Worm (Caenorhabditis elegans) whole organism, mixed stage, embryonic: ENCODE data around the gene srh-32.

Source experiments
- M03D4.4 ChIP-seq: sonication (generic microtip); optimal IDR thresholded peaks from 2 replicates; lab custom pipeline; 2017; ENCODE audit warnings: mild to moderate bottlenecking, missing genetic modification characterization, missing compliant biosample characterization
- bed-3 ChIP-seq: fragments of 200-800 bp; sonication (Bioruptor generic); optimal IDR thresholded peaks from 3 replicates; lab custom pipeline; 2018; ENCODE audit warnings: mild to moderate bottlenecking, missing genetic modification characterization, moderate library complexity, missing compliant biosample characterization
- blmp-1 ChIP-seq: fragments of 150-350 bp; optimal IDR thresholded peaks from 2 replicates; lab custom pipeline; 2014; ENCODE audit warnings: missing biosample characterization, missing genetic modification characterization
- ceh-39 ChIP-seq: fragments of 150-350 bp; optimal IDR thresholded peaks from 2 replicates; lab custom pipeline; 2014; ENCODE audit warnings: missing biosample characterization, missing genetic modification characterization
- ceh-43 ChIP-seq: fragments of 200-800 bp; sonication (Bioruptor generic); optimal IDR thresholded peaks from 2 replicates; lab custom pipeline; 2018; ENCODE audit warnings: mild to moderate bottlenecking, missing genetic modification characterization, moderate library complexity, missing compliant biosample characterization
- ceh-83 ChIP-seq: fragments of 200-800 bp; sonication (Bioruptor generic); optimal IDR thresholded peaks from 2 replicates; lab custom pipeline; 2018; ENCODE audit warnings: mild to moderate bottlenecking, missing genetic modification characterization, missing compliant biosample characterization
- ces-1 ChIP-seq: fragments of 150-350 bp; optimal IDR thresholded peaks from 2 replicates; lab custom pipeline; 2014; ENCODE audit warnings: missing biosample characterization, missing genetic modification reagents, missing genetic modification characterization
- cnd-1 ChIP-seq: fragments of 200-800 bp; sonication (Bioruptor generic); optimal IDR thresholded peaks from 2 replicates; lab custom pipeline; 2018; ENCODE audit warnings: mild to moderate bottlenecking, missing genetic modification characterization, missing compliant biosample characterization
- drap-1 ChIP-seq: fragments of 200-800 bp; sonication (Bioruptor generic); optimal IDR thresholded peaks from 3 replicates; lab custom pipeline; 2018; ENCODE audit warnings: mild to moderate bottlenecking, missing genetic modification characterization, missing compliant biosample characterization
- elt-1 ChIP-seq: sonication (generic microtip); optimal IDR thresholded peaks from 2 replicates; lab custom pipeline; 2017; ENCODE audit warnings: missing genetic modification characterization, mild to moderate bottlenecking, missing compliant biosample characterization, antibody characterized with exemption, moderate library complexity, borderline replicate concordance; ENCODE audit not compliant: insufficient read depth
- elt-3 ChIP-seq: fragments of 150-350 bp; optimal IDR thresholded peaks from 2 replicates; lab custom pipeline; 2014; ENCODE audit warnings: missing biosample characterization, missing genetic modification characterization
- flh-1 ChIP-seq: fragments of 200-800 bp; sonication (Bioruptor generic); optimal IDR thresholded peaks from 2 replicates; lab custom pipeline; 2018; ENCODE audit warnings: mild to moderate bottlenecking, missing genetic modification characterization, moderate library complexity, missing compliant biosample characterization
- ham-2 ChIP-seq: fragments of 200-800 bp; sonication (Bioruptor generic); optimal IDR thresholded peaks from 2 replicates; lab custom pipeline; 2018; ENCODE audit warnings: mild to moderate bottlenecking, missing genetic modification characterization, missing compliant biosample characterization
- hlh-1 ChIP-seq: fragments of 150-350 bp; optimal IDR thresholded peaks from 2 replicates; lab custom pipeline; 2014; ENCODE audit warnings: missing biosample characterization, missing genetic modification reagents, missing genetic modification characterization
- lin-13 ChIP-seq: fragments of 150-350 bp; optimal IDR thresholded peaks from 2 replicates; lab custom pipeline; 2014; ENCODE audit warnings: missing biosample characterization, missing genetic modification characterization
- lin-32 ChIP-seq: fragments of 200-800 bp; sonication (Bioruptor generic); optimal IDR thresholded peaks from 2 replicates; lab custom pipeline; 2018; ENCODE audit warnings: mild to moderate bottlenecking, missing genetic modification characterization, missing compliant biosample characterization
- lsy-2 ChIP-seq: fragments of 150-350 bp; optimal IDR thresholded peaks from 2 replicates; lab custom pipeline; 2014; ENCODE audit warnings: missing biosample characterization, missing genetic modification characterization
- mab-5 ChIP-seq: fragments of 150-350 bp; optimal IDR thresholded peaks from 2 replicates; lab custom pipeline; 2014; ENCODE audit warnings: missing biosample characterization, missing genetic modification characterization
- mep-1 ChIP-seq: fragments of 150-350 bp; optimal IDR thresholded peaks from 2 replicates; lab custom pipeline; 2017; ENCODE audit warnings: missing biosample characterization, missing genetic modification reagents, missing genetic modification characterization, inconsistent platforms
- mls-2 ChIP-seq: sonication (generic microtip); optimal IDR thresholded peaks from 2 replicates; lab custom pipeline; 2016; ENCODE audit warnings: mild to moderate bottlenecking, missing genetic modification characterization, moderate library complexity, missing compliant biosample characterization
- nhr-12 ChIP-seq: fragments of 150-350 bp; optimal IDR thresholded peaks from 2 replicates; lab custom pipeline; 2014; ENCODE audit warnings: missing biosample characterization, missing genetic modification characterization
- nhr-2 ChIP-seq: fragments of 150-350 bp; optimal IDR thresholded peaks from 2 replicates; lab custom pipeline; 2014; ENCODE audit warnings: missing biosample characterization, missing genetic modification characterization
- nhr-237 ChIP-seq: fragments of 150-350 bp; optimal IDR thresholded peaks from 2 replicates; lab custom pipeline; 2014; ENCODE audit warnings: missing biosample characterization, missing genetic modification characterization
- nhr-28 ChIP-seq: fragments of 150-350 bp; optimal IDR thresholded peaks from 2 replicates; lab custom pipeline; 2014; ENCODE audit warnings: missing biosample characterization, missing genetic modification characterization
- nhr-76 ChIP-seq: sonication (generic microtip); optimal IDR thresholded peaks from 2 replicates; lab custom pipeline; 2017; ENCODE audit warnings: missing biosample characterization, missing genetic modification characterization
- pha-4 ChIP-seq: fragments of 150-350 bp; optimal IDR thresholded peaks from 2 replicates; lab custom pipeline; 2018; ENCODE audit warnings: missing biosample characterization, missing genetic modification reagents, missing genetic modification characterization
- sem-2 ChIP-seq: fragments of 200-800 bp; sonication (Bioruptor generic); optimal IDR thresholded peaks from 2 replicates; lab custom pipeline; 2018; ENCODE audit warnings: mild to moderate bottlenecking, missing genetic modification characterization, missing compliant biosample characterization
- snpc-4 ChIP-seq: fragments of 150-350 bp; optimal IDR thresholded peaks from 2 replicates; lab custom pipeline; 2014; ENCODE audit warnings: missing biosample characterization, missing genetic modification characterization
- sptf-1 ChIP-seq: sonication (generic microtip); optimal IDR thresholded peaks from 2 replicates; lab custom pipeline; 2017; ENCODE audit warnings: mild to moderate bottlenecking, missing genetic modification characterization, moderate library complexity, missing compliant biosample characterization
- tbx-8 ChIP-seq: fragments of 200-800 bp; sonication (Bioruptor generic); optimal IDR thresholded peaks from 2 replicates; lab custom pipeline; 2018; ENCODE audit warnings: mild to moderate bottlenecking, missing genetic modification characterization, moderate library complexity, missing compliant biosample characterization
- unc-120 ChIP-seq: sonication (generic microtip); optimal IDR thresholded peaks from 2 replicates; lab custom pipeline; 2017; ENCODE audit warnings: missing genetic modification characterization, missing compliant biosample characterization; ENCODE audit not compliant: poor library complexity, severe bottlenecking
- unc-39 ChIP-seq: fragments of 150-350 bp; optimal IDR thresholded peaks from 2 replicates; lab custom pipeline; 2014; ENCODE audit warnings: missing biosample characterization, missing genetic modification characterization
- unc-62 ChIP-seq: fragments of 150-350 bp; optimal IDR thresholded peaks from 2 replicates; lab custom pipeline; 2014; ENCODE audit warnings: missing biosample characterization, missing genetic modification reagents, missing genetic modification characterization
- zip-8 ChIP-seq: fragments of 150-350 bp; optimal IDR thresholded peaks from 2 replicates; lab custom pipeline; 2014; ENCODE audit warnings: missing biosample characterization, missing genetic modification characterization
- ztf-11 ChIP-seq: fragments of 150-350 bp; optimal IDR thresholded peaks from 2 replicates; lab custom pipeline; 2014; ENCODE audit warnings: missing biosample characterization, missing genetic modification characterization

The srh-32 gene

ce11 chrV:17676553-17676952 lies 24.5 kb upstream of the srh-32 start, which contains the start of gene str-92:
str-92 (minus strand) TSS chrV:17676653.
- TF ChIP-seq mab-5 (tag; lab: Kevin White, UChicago) (no peak), drap-1 (no peak), unc-62 (GFP tag; lab: Kevin White, UChicago) (no peak), nhr-2 (tag; lab: Kevin White, UChicago) (no peak), nhr-76 (tag; lab: Kevin White, UChicago) (no peak), ceh-43 (GFP tag; lab: Kevin White, UChicago) (no peak), ham-2 (GFP tag; lab: Kevin White, UChicago) (no peak), bed-3 (GFP tag; lab: Kevin White, UChicago) (no peak), pha-4 (no peak), flh-1 (GFP tag; lab: Kevin White, UChicago) (no peak), blmp-1 (tag; lab: Kevin White, UChicago) (no peak), ztf-11 (tag; lab: Kevin White, UChicago) (no peak), lin-13 (tag; lab: Kevin White, UChicago) (no peak), ceh-83 (no peak), ceh-39 (no peak), zip-8 (tag; lab: Kevin White, UChicago) (no peak), nhr-12 (tag; lab: Kevin White, UChicago) (no peak)

DNA sequence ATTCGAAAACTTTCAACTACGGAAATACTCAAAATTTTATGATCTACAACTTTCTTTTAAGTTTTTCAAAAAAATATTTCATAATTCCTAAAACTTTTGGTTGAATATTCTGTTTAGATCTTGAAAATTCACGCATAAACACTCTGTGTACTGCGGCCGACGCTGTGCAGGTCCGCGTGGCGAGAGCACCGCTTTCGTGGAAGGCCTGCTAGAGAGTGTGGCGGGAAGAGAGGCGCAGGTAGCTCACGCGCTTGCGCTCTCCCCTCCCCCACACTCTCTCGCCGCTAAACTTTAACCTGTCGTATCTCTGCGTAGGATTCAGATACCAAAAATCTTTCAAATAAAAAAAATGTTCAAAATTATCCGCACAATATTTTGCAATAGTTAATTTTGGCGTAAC lies 17.7 kb upstream of the srh-32 start:
- TF ChIP-seq unc-62 (GFP tag; lab: Kevin White, UChicago): no peak
- no peak for TF ChIP-seq ceh-43 (GFP tag; lab: Kevin White, UChicago)
- no peak for TF ChIP-seq zip-8 (tag; lab: Kevin White, UChicago)
- TF ChIP-seq sem-2 (GFP tag; lab: Kevin White, UChicago): no peak
- no peak for TF ChIP-seq drap-1
- no peak for TF ChIP-seq unc-120 (tag; lab: Kevin White, UChicago)
- no peak for TF ChIP-seq blmp-1 (tag; lab: Kevin White, UChicago)
- TF ChIP-seq nhr-12 (tag; lab: Kevin White, UChicago): no peak
- no peak for TF ChIP-seq ceh-83
- TF ChIP-seq ces-1 (GFP tag; lab: Kevin White, UChicago): no peak
- TF ChIP-seq mls-2 (tag; lab: Kevin White, UChicago): no peak
- no peak for TF ChIP-seq tbx-8 (GFP tag; lab: Kevin White, UChicago)
- no peak for TF ChIP-seq nhr-76 (tag; lab: Kevin White, UChicago)
- no peak for TF ChIP-seq M03D4.4 (tag; lab: Kevin White, UChicago)
- TF ChIP-seq mep-1 (tag; lab: Kevin White, UChicago): no peak

DNA sequence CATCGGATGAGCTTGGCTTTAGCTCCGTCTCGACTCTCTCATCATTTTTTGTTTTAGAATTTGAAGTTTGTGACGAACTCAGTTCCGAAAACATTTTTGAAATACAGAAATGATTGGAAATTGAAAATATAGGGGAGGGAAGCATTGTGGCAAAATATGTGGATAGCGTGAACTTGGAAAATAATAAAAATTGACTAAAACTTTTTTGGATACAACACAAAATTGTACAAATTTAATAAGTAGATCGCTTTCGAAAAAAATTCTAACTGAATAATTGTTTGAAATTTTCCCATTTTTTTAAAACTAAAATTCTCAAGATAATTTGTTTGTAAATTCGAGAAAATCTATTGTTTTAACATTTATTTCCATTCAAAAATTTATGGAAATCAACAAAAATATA lies 17.2 kb upstream of the srh-32 start, which contains the start of gene F59A1.15:
TSS of gene F59A1.15 (minus strand) at position 101 of the 400 bp plus-strand sequence.
- no peak for TF ChIP-seq cnd-1 (tag; lab: Kevin White, UChicago)
- TF ChIP-seq lin-13 (tag; lab: Kevin White, UChicago): no peak
- no peak for TF ChIP-seq lin-32 (GFP tag; lab: Kevin White, UChicago)
- no peak for TF ChIP-seq nhr-237 (tag; lab: Kevin White, UChicago)
- no peak for TF ChIP-seq nhr-76 (tag; lab: Kevin White, UChicago)
- TF ChIP-seq elt-3 (tag; lab: Kevin White, UChicago): no peak
- no peak for TF ChIP-seq M03D4.4 (tag; lab: Kevin White, UChicago)
- no peak for TF ChIP-seq sptf-1
- TF ChIP-seq snpc-4: no peak
- no peak for TF ChIP-seq mep-1 (tag; lab: Kevin White, UChicago)
- no peak for TF ChIP-seq elt-1
- no peak for TF ChIP-seq unc-39
- TF ChIP-seq lsy-2 (tag; lab: Kevin White, UChicago): no peak
- no peak for TF ChIP-seq ztf-11 (tag; lab: Kevin White, UChicago)

DNA sequence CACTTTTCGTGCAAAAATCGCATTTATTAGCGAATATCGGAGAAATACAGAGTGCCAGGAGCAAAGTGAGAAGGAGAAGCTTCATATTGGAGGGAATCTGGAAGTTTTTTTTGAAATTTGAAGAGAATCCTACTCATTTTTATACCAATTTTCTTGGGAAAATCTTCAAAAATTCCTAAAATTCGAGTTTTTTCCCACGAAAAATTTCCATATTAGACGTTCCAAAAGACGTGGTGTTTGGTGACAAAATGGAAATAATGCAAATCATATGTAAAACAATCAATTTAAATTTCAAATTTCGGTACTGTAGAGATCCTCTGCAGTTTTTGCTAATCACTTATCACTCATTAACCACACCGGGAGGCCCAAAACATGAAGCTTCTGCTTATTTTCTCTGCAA lies 16.2 kb upstream of the srh-32 start, which contains the start of the genes F59A1.16 and F59A1.6:
TSS of gene F59A1.16 (minus strand) at position 101 of the 400 bp plus-strand sequence.
TSS of gene F59A1.6 (plus strand) at position 285 of the 400 bp plus-strand sequence.
- no peak for TF ChIP-seq nhr-76 (tag; lab: Kevin White, UChicago)
- TF ChIP-seq blmp-1 (tag; lab: Kevin White, UChicago): no peak
- no peak for TF ChIP-seq tbx-8 (GFP tag; lab: Kevin White, UChicago)
- no peak for TF ChIP-seq unc-62 (GFP tag; lab: Kevin White, UChicago)
- no peak for TF ChIP-seq lin-13 (tag; lab: Kevin White, UChicago)
- no peak for TF ChIP-seq hlh-1 (tag; lab: Kevin White, UChicago)
- TF ChIP-seq ztf-11 (tag; lab: Kevin White, UChicago): no peak
- no peak for TF ChIP-seq mab-5 (tag; lab: Kevin White, UChicago)
- TF ChIP-seq ham-2 (GFP tag; lab: Kevin White, UChicago): no peak
- TF ChIP-seq drap-1: no peak
- no peak for TF ChIP-seq pha-4
- no peak for TF ChIP-seq nhr-28 (tag; lab: Kevin White, UChicago)
- no peak for TF ChIP-seq ceh-39
